Worm (Caenorhabditis elegans) whole organism, L1 larva: Measurements from ENCODE around the gene suf-1.

Source experiments
- C16A3.4 ChIP-seq: fragments of 150-350 bp; optimal IDR thresholded peaks from 2 replicates; lab custom pipeline; 2014; ENCODE audit warnings: missing biosample characterization, missing genetic modification characterization
- C34B4.2 ChIP-seq: sonication (generic microtip); optimal IDR thresholded peaks from 2 replicates; lab custom pipeline; 2017; ENCODE audit warnings: mild to moderate bottlenecking, missing genetic modification characterization, missing compliant biosample characterization
- Y116A8C.19 ChIP-seq: sonication (generic microtip); optimal IDR thresholded peaks from 2 replicates; lab custom pipeline; 2016; ENCODE audit warnings: missing compliant biosample characterization, missing genetic modification characterization, borderline replicate concordance
- blmp-1 ChIP-seq: fragments of 150-350 bp; optimal IDR thresholded peaks from 2 replicates; lab custom pipeline; 2014; ENCODE audit warnings: missing biosample characterization, missing genetic modification characterization
- ceh-63 ChIP-seq: fragments of 200-800 bp; sonication (Bioruptor generic); optimal IDR thresholded peaks from 2 replicates; lab custom pipeline; 2018; ENCODE audit warnings: mild to moderate bottlenecking, missing genetic modification characterization, missing compliant biosample characterization
- ceh-8 ChIP-seq: fragments of 200-800 bp; sonication (Bioruptor generic); optimal IDR thresholded peaks from 2 replicates; lab custom pipeline; 2018; ENCODE audit warnings: mild to moderate bottlenecking, missing genetic modification characterization, moderate library complexity, missing compliant biosample characterization
- ceh-82 ChIP-seq, 3 experiments: fragments of 150-350 bp in 1 of 3; sonication (generic microtip) in 2 of 3; optimal IDR thresholded peaks; 2 replicates each; lab custom pipeline; 2014 to 2017; ENCODE audit warnings: missing biosample characterization in 3 of 3, missing genetic modification characterization in 3 of 3
- ceh-88 ChIP-seq: fragments of 200-800 bp; sonication (Bioruptor generic); IDR thresholded peaks from 2 replicates; pipeline ENCODE4 v1.3.6; 2022; ENCODE audit warnings: missing genetic modification characterization, missing compliant biosample characterization
- ces-1 ChIP-seq: fragments of 150-350 bp; optimal IDR thresholded peaks from 2 replicates; lab custom pipeline; 2014; ENCODE audit warnings: missing biosample characterization, missing genetic modification reagents, missing genetic modification characterization
- dsc-1 ChIP-seq: sonication (generic microtip); optimal IDR thresholded peaks from 2 replicates; lab custom pipeline; 2016; ENCODE audit warnings: mild to moderate bottlenecking, missing genetic modification characterization, missing compliant biosample characterization
- efl-1 ChIP-seq, 4 experiments: fragments of 150-350 bp; optimal IDR thresholded peaks in 3 of 4; peaks in 1 of 4; 1 replicate in 1 of 4; 2 replicates in 3 of 4; lab custom pipeline; 2014; ENCODE audit warnings: missing biosample characterization in 2 of 4, missing genetic modification characterization in 2 of 4, missing genetic modification reagents in 2 of 4
- egl-13 ChIP-seq: sonication (generic microtip); optimal IDR thresholded peaks from 2 replicates; lab custom pipeline; 2016; ENCODE audit warnings: missing genotype, missing genetic modification reagents, missing genetic modification characterization, missing compliant biosample characterization
- egl-27 ChIP-seq, 2 experiments: fragments of 150-350 bp in 1 of 2; sonication (generic microtip); optimal IDR thresholded peaks; 3 replicates each; lab custom pipeline; 2017 to 2018; ENCODE audit warnings: missing biosample characterization in 2 of 2, missing genetic modification characterization in 2 of 2, missing genetic modification reagents in 2 of 2
- elt-2 ChIP-seq: sonication (generic microtip); optimal IDR thresholded peaks from 2 replicates; lab custom pipeline; 2016; ENCODE audit warnings: missing genetic modification characterization, mild to moderate bottlenecking, inconsistent platforms, missing compliant biosample characterization, missing genetic modification reagents
- elt-3 ChIP-seq, 6 experiments: fragments of 150-350 bp in 1 of 6; sonication (generic microtip); optimal IDR thresholded peaks; 2 replicates each; lab custom pipeline; 2017 to 2018; ENCODE audit warnings: missing biosample characterization in 6 of 6, missing genetic modification characterization in 6 of 6, inconsistent platforms in 1 of 6
- fkh-10 ChIP-seq: sonication (generic microtip); optimal IDR thresholded peaks from 2 replicates; lab custom pipeline; 2017; ENCODE audit warnings: missing biosample characterization, missing genetic modification reagents, missing genetic modification characterization
- fkh-8 ChIP-seq: sonication (generic microtip); optimal IDR thresholded peaks from 2 replicates; lab custom pipeline; 2016; ENCODE audit warnings: mild to moderate bottlenecking, missing genetic modification characterization, missing compliant biosample characterization
- irx-1 ChIP-seq: sonication (generic microtip); optimal IDR thresholded peaks from 2 replicates; lab custom pipeline; 2016; ENCODE audit warnings: missing genetic modification characterization, missing compliant biosample characterization
- isw-1 ChIP-seq: fragments of 200-800 bp; sonication (Bioruptor generic); IDR thresholded peaks from 2 replicates; pipeline ENCODE4 v1.3.6; 2022; ENCODE audit warnings: missing genetic modification characterization, missing compliant biosample characterization
- lin-14 ChIP-seq: fragments of 200-800 bp; sonication (Bioruptor generic); optimal IDR thresholded peaks from 2 replicates; lab custom pipeline; 2018; ENCODE audit warnings: mild to moderate bottlenecking, missing genetic modification characterization, moderate library complexity, missing compliant biosample characterization
- lin-15B ChIP-seq: fragments of 150-350 bp; sonication (generic microtip); optimal IDR thresholded peaks from 3 replicates; lab custom pipeline; 2014; ENCODE audit warnings: missing biosample characterization, missing genetic modification characterization
- lin-35 ChIP-seq, 2 experiments: fragments of 150-350 bp; optimal IDR thresholded peaks; 2 replicates each; lab custom pipeline; 2014; ENCODE audit warnings: missing biosample characterization in 2 of 2, missing genetic modification characterization in 2 of 2, missing genetic modification reagents in 2 of 2
- lsy-2 ChIP-seq, 2 experiments: fragments of 150-350 bp; optimal IDR thresholded peaks; 2 replicates each; lab custom pipeline; 2014; ENCODE audit warnings: missing biosample characterization in 2 of 2, missing genetic modification characterization in 2 of 2
- mab-9 ChIP-seq: fragments of 200-800 bp; sonication (Bioruptor generic); IDR thresholded peaks from 2 replicates; pipeline ENCODE4 v1.3.6; 2022; ENCODE audit warnings: missing genetic modification reagents, missing genetic modification characterization, missing compliant biosample characterization
- mdl-1 ChIP-seq, 2 experiments: fragments of 150-350 bp; optimal IDR thresholded peaks; 2 replicates each; lab custom pipeline; 2014 to 2017; ENCODE audit warnings: missing biosample characterization in 2 of 2, missing genetic modification characterization in 2 of 2, inconsistent platforms in 1 of 2
- mef-2 ChIP-seq: fragments of 150-350 bp; optimal IDR thresholded peaks from 2 replicates; lab custom pipeline; 2014; ENCODE audit warnings: missing biosample characterization, missing genetic modification characterization
- mep-1 ChIP-seq: fragments of 150-350 bp; optimal IDR thresholded peaks from 2 replicates; lab custom pipeline; 2014; ENCODE audit warnings: missing biosample characterization, missing genetic modification characterization
- nhr-11 ChIP-seq: fragments of 150-350 bp; optimal IDR thresholded peaks from 2 replicates; lab custom pipeline; 2014; ENCODE audit warnings: missing biosample characterization, missing genetic modification characterization
- nhr-47 ChIP-seq: sonication (generic microtip); optimal IDR thresholded peaks from 2 replicates; lab custom pipeline; 2016; ENCODE audit warnings: mild to moderate bottlenecking, missing genetic modification characterization, moderate library complexity, missing compliant biosample characterization
- nhr-71 ChIP-seq: sonication (generic microtip); optimal IDR thresholded peaks from 2 replicates; lab custom pipeline; 2016; ENCODE audit warnings: mild to moderate bottlenecking, missing genetic modification characterization, moderate library complexity, missing compliant biosample characterization
- nhr-84 ChIP-seq: sonication (generic microtip); optimal IDR thresholded peaks from 2 replicates; lab custom pipeline; 2017; ENCODE audit warnings: missing biosample characterization, missing genetic modification characterization
- pax-3 ChIP-seq: fragments of 200-800 bp; sonication (Bioruptor generic); optimal IDR thresholded peaks from 2 replicates; lab custom pipeline; 2018; ENCODE audit warnings: mild to moderate bottlenecking, missing genetic modification characterization, moderate library complexity, missing compliant biosample characterization
- snpc-4 ChIP-seq: fragments of 150-350 bp; optimal IDR thresholded peaks from 2 replicates; lab custom pipeline; 2014; ENCODE audit warnings: missing biosample characterization, missing genetic modification characterization
- snu-23 ChIP-seq: sonication (generic microtip); optimal IDR thresholded peaks from 2 replicates; lab custom pipeline; 2016; ENCODE audit warnings: missing genetic modification characterization, missing compliant biosample characterization
- sox-4 ChIP-seq: sonication (generic microtip); optimal IDR thresholded peaks from 2 replicates; lab custom pipeline; 2016; ENCODE audit warnings: missing genetic modification characterization, missing compliant biosample characterization
- tbx-2 ChIP-seq: sonication (generic microtip); optimal IDR thresholded peaks from 2 replicates; lab custom pipeline; 2016; ENCODE audit warnings: missing genetic modification characterization, missing compliant biosample characterization
- tlp-1 ChIP-seq: fragments of 150-350 bp; optimal IDR thresholded peaks from 2 replicates; lab custom pipeline; 2014; ENCODE audit warnings: missing biosample characterization, missing genetic modification characterization
- unc-130 ChIP-seq: fragments of 150-350 bp; optimal IDR thresholded peaks from 2 replicates; lab custom pipeline; 2017; ENCODE audit warnings: missing biosample characterization, missing genetic modification characterization, inconsistent platforms
- unc-30 ChIP-seq: sonication (generic microtip); optimal IDR thresholded peaks from 2 replicates; lab custom pipeline; 2017; ENCODE audit warnings: missing biosample characterization, missing genetic modification characterization
- unc-86 ChIP-seq: sonication (generic microtip); optimal IDR thresholded peaks from 2 replicates; lab custom pipeline; 2016; ENCODE audit warnings: missing genetic modification characterization, missing compliant biosample characterization
- zag-1 ChIP-seq: fragments of 150-350 bp; optimal IDR thresholded peaks from 2 replicates; lab custom pipeline; 2014; ENCODE audit warnings: missing biosample characterization, missing genetic modification characterization
- ztf-11 ChIP-seq, 2 experiments: sonication (generic microtip); optimal IDR thresholded peaks; 2 replicates each; lab custom pipeline; 2016 to 2017; ENCODE audit warnings: missing genetic modification characterization in 2 of 2, missing biosample characterization in 1 of 2, missing compliant biosample characterization in 1 of 2
- ztf-4 ChIP-seq: fragments of 150-350 bp; optimal IDR thresholded peaks from 2 replicates; lab custom pipeline; 2014; ENCODE audit warnings: missing biosample characterization, missing genetic modification characterization

suf-1 gene

ce11 chrII:8585921-8586320, 17.7 kb upstream of the suf-1 start:
- no peak for TF ChIP-seq blmp-1 (tag; lab: Kevin White, UChicago)
- no peak for TF ChIP-seq ztf-11 (tag; optimal IDR thresholded peaks at IDR 0.05; lab: Kevin White, UChicago)
- TF ChIP-seq ces-1 (GFP tag; lab: Kevin White, UChicago), result no peak
- no peak for TF ChIP-seq unc-130
- TF ChIP-seq snu-23 (GFP tag; lab: Kevin White, UChicago), result no peak
- no peak for TF ChIP-seq irx-1 (tag; lab: Kevin White, UChicago)
- TF ChIP-seq ceh-63 (GFP tag; lab: Kevin White, UChicago), result no peak
- TF ChIP-seq mab-9 (GFP tag; lab: Robert Waterston, UW), result no peak
- no peak for TF ChIP-seq nhr-84 (tag; lab: Kevin White, UChicago)
- no peak for TF ChIP-seq fkh-10
- TF ChIP-seq unc-30 (tag; lab: Kevin White, UChicago), result no peak
- no peak for TF ChIP-seq snpc-4 (tag; lab: Kevin White, UChicago)

- TF ChIP-seq nhr-11 (tag; lab: Kevin White, UChicago) (no peak), lin-14 (GFP tag; lab: Kevin White, UChicago) (peak; percentile 73), egl-13 (no peak), mef-2 (tag; lab: Kevin White, UChicago) (no peak), egl-27 (tag; optimal IDR thresholded peaks at IDR 0.05; lab: Kevin White, UChicago) (no peak), snu-23 (GFP tag; lab: Kevin White, UChicago) (no peak), lin-15B (no peak), snpc-4 (tag; lab: Kevin White, UChicago) (no peak), tbx-2 (tag; lab: Kevin White, UChicago) (peak; percentile 39), efl-1 (optimal IDR thresholded peaks at IDR 0.05; lab: Kevin White, UChicago) (no peak), efl-1 (GFP tag; optimal IDR thresholded peaks at IDR 0.05 in 1 of 2; lab: Kevin White, UChicago) (no peak), nhr-71 (tag; lab: Kevin White, UChicago) (peak; percentile 39), sox-4 (no peak), isw-1 (GFP tag; lab: Robert Waterston, UW) (no peak), fkh-10 (peak; percentile 14), fkh-8 (tag; lab: Kevin White, UChicago) (no peak), ceh-88 (GFP tag; lab: Robert Waterston, UW) (no peak), C16A3.4 (no peak), nhr-47 (tag; lab: Kevin White, UChicago) (no peak), blmp-1 (tag; lab: Kevin White, UChicago) (peak; percentile 14), mdl-1 (tag; optimal IDR thresholded peaks at IDR 0.05; lab: Kevin White, UChicago) (no peak)
These were observed 15.9 kb upstream of the suf-1 start for ce11 chrII:8587660-8588230.

DNA sequence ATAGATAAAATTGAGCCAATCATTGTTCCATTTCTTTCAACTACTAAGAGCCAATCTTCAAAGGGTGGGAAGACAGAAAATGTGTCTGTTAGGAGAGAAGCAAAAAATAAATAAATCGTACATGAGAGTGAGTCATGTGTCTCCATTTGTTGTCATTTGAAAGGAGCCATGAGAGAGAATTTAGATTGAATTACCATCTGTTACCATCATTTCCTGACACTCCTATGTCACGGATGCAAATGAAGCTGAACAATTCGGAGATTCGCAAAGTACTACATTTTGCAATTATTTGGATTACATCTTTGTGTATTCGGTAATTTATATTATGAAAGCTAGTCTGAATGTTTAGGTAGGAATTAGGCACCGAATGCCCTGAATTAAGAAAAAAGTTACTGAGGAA, 15.2 kb upstream of the suf-1 start:
- TF ChIP-seq ztf-11 (tag; optimal IDR thresholded peaks at IDR 0.05; lab: Kevin White, UChicago) (peak in 1 of 2 experiments; percentile 42), ceh-82 (tag; optimal IDR thresholded peaks at IDR 0.05; lab: Kevin White, UChicago) (no peak), zag-1 (tag; lab: Kevin White, UChicago) (peak; percentile 35), lin-14 (GFP tag; lab: Kevin White, UChicago) (peak; percentile 28)

DNA sequence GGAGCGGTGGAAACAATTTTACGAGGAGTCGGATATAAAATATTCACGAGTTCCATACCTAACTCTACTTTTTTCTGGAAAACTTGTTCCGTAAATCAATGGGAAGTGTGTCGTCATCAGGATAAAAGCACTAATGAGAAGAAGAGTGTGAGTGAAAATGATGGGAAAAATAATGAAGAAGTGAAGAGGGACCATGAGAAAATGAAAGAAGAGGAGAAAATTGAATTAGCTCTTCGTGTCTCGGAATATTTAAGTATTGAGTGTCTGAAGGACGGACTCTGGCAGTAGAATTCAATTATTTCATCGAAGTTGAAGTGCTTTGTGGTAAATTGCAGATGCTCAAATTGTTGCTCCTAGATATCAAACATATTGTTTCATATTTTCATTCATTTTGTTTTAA, 14.4 kb upstream of the suf-1 start:
- TF ChIP-seq lin-14 (GFP tag; lab: Kevin White, UChicago), result peak; percentile 88
- no peak for TF ChIP-seq tlp-1 (tag; lab: Kevin White, UChicago)
- no peak for TF ChIP-seq elt-3 (tag; optimal IDR thresholded peaks at IDR 0.05; lab: Kevin White, UChicago)
- TF ChIP-seq ces-1 (GFP tag; lab: Kevin White, UChicago), result peak; percentile 51
- no peak for TF ChIP-seq mep-1 (tag; lab: Kevin White, UChicago)
- peak in 1 of 2 experiments; percentile 10 for TF ChIP-seq lin-35 (GFP tag; optimal IDR thresholded peaks at IDR 0.05; lab: Kevin White, UChicago)
- peak; percentile 52 for TF ChIP-seq zag-1 (tag; lab: Kevin White, UChicago)
- no peak for TF ChIP-seq unc-30 (tag; lab: Kevin White, UChicago)
- TF ChIP-seq mef-2 (tag; lab: Kevin White, UChicago), result no peak
- TF ChIP-seq nhr-71 (tag; lab: Kevin White, UChicago), result peak; percentile 57
- TF ChIP-seq tbx-2 (tag; lab: Kevin White, UChicago), result no peak
- no peak for TF ChIP-seq pax-3 (tag; lab: Kevin White, UChicago)
- TF ChIP-seq ztf-4 (tag; lab: Kevin White, UChicago), result no peak
- no peak for TF ChIP-seq efl-1 (optimal IDR thresholded peaks at IDR 0.05; lab: Kevin White, UChicago)
- no peak for TF ChIP-seq efl-1 (GFP tag; optimal IDR thresholded peaks at IDR 0.05 in 1 of 2; lab: Kevin White, UChicago)
- TF ChIP-seq ceh-8, result peak; percentile 77
- TF ChIP-seq dsc-1, result peak; percentile 72
- TF ChIP-seq Y116A8C.19 (tag; lab: Kevin White, UChicago), result no peak
- no peak for TF ChIP-seq ceh-63 (GFP tag; lab: Kevin White, UChicago)
- no peak for TF ChIP-seq irx-1 (tag; lab: Kevin White, UChicago)
- peak in 1 of 2 experiments; percentile 16 for TF ChIP-seq lsy-2 (tag; optimal IDR thresholded peaks at IDR 0.05; lab: Kevin White, UChicago)
- TF ChIP-seq unc-86, result peak; percentile 51
- TF ChIP-seq elt-2 (tag; lab: Kevin White, UChicago), result no peak
- TF ChIP-seq C34B4.2 (tag; lab: Kevin White, UChicago), result no peak
